Fruit fly (Drosophila melanogaster): ENCODE data around the gene CG12099.
A peak's percentile ranks its signal among the peaks of the same experiment; 100 is the strongest.

Gene CG12099

DNA sequence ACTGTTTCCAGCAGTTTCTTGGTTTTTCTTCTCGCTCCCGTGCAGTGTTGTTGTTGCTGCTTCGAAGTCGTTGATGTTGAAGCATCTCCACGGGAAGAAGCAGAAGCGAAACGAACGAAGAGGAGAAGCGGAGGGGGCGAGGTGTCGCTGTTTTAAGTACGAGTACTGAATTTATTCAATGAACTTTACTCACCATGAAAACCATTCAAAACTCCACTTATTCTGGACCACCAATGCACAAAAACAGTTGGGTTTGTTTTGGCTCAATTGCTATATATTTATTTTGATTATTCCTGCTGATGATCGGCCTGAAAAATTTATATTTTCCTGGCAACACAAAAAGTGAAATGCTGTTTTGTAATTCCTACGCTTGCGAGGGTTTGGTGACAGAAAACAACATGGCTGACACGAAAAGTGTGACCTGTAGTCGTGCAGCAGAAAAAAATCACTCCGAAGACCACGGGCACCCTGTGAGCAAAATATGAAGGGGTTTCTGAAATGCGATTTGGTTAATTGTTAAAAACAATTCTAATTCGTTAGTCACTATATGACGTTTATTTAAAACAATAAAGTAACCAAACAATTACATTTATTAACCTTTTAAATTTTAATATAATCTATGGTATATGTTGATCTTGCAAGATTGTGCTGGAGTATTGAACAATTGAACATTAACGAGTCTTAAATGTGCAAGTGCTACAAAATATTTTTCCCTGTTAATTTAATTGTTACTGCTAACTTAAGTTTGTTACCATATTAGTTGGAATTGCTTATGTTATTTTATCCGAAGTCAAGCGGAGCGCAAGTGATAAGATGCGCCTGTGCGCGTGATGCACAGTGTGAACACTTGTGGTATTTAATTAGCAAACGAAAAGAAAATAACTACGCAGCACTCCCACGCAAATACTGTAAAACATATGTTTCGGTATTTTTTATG, 10.2 kb upstream of the CG12099 start, which contains the start of gene CG7879 (continued):
- TF ChIP-seq CG8478 (optimal IDR thresholded peaks at IDR 0.05) = no peak
- peak; percentile 79 for TF ChIP-seq row (GFP tag; IDR thresholded peaks at IDR 0.05)
- TF ChIP-seq slbo (GFP tag; IDR thresholded peaks at IDR 0.05) = peak; percentile 33
- TF ChIP-seq HLHmδ (GFP tag; optimal IDR thresholded peaks at IDR 0.05) = peak; percentile 38
- no peak for TF ChIP-seq HLH54F (GFP tag; optimal IDR thresholded peaks at IDR 0.05)
- peak; percentile 31 for TF ChIP-seq pum (GFP tag; optimal IDR thresholded peaks at IDR 0.05)
- TF ChIP-seq gfzf (GFP tag; optimal IDR thresholded peaks at IDR 0.05) = peak; percentile 84
- no peak for TF ChIP-seq sens-2 (GFP tag; IDR thresholded peaks at IDR 0.05)
- TF ChIP-seq CG11398 (GFP tag; optimal IDR thresholded peaks at IDR 0.05) = no peak
- TF ChIP-seq D19B (GFP tag; optimal IDR thresholded peaks at IDR 0.05) = no peak
- TF ChIP-seq CG15479 (GFP tag; optimal IDR thresholded peaks at IDR 0.05) = no peak
- no peak for TF ChIP-seq zen2 (GFP tag; IDR thresholded peaks at IDR 0.05; ENCODE audit: partially characterized antibody)
- TF ChIP-seq CG4820 (GFP tag; optimal IDR thresholded peaks at IDR 0.05) = no peak
- no peak for TF ChIP-seq B-H1 (GFP tag; IDR thresholded peaks at IDR 0.05)
- TF ChIP-seq zfh1 (GFP tag; IDR thresholded peaks at IDR 0.05) = no peak
- no peak for TF ChIP-seq repo (GFP tag; optimal IDR thresholded peaks at IDR 0.05)

DNA sequence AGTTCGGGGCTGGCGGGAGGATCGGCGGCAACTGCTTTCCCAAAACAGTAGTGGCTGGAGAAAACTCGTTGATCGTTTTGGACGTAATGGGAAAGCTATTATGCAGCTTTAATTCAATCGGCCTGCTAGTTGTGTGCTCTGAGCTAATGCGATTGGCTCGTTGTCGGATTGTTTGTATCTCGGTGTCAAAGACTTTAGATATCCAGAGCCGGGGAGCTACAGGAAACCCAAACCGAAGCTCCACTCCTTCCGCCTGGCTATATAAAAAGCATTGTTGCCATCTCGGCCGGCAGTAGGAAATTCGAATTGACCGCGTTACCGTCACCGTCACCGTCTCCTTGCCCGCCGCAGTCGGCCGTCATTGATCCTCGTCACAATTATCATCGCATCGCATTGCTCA, 6.8 kb upstream of the CG12099 start, which contains the start of gene CG12003:
CG12003 (plus strand) TSS at position 301 of the 400 bp plus-strand sequence.
- TF ChIP-seq CG11504 (tag; optimal IDR thresholded peaks at IDR 0.05) = no peak
- no peak for TF ChIP-seq Fer2 (tag; optimal IDR thresholded peaks at IDR 0.05)
- no peak for TF ChIP-seq CG14965 (GFP tag; optimal IDR thresholded peaks at IDR 0.05; ENCODE audit: borderline replicate concordance)
- TF ChIP-seq nom (GFP tag; optimal IDR thresholded peaks at IDR 0.05) = no peak
- TF ChIP-seq CG7928 (GFP tag; optimal IDR thresholded peaks at IDR 0.05) = no peak

dm6 chr3L:1553193-1553592, 5.1 kb downstream of the CG12099 start, which contains the start of gene Pcyt2:
TSS of gene Pcyt2 (plus strand) at chr3L:1553493.
- TF ChIP-seq sens (GFP tag) = no peak
- peak; percentile 37 for TF ChIP-seq cwo (GFP tag; optimal IDR thresholded peaks at IDR 0.05)

dm6 chr3L:1550914-1551313, 7.4 kb downstream of the CG12099 start:
- TF ChIP-seq CG1792 (GFP tag; optimal IDR thresholded peaks at IDR 0.05) (no peak), esg (GFP tag; conservative IDR thresholded peaks at IDR 0.05) (no peak), CG8290 (GFP tag; optimal IDR thresholded peaks at IDR 0.05) (no peak), CG8290 (tag; optimal IDR thresholded peaks at IDR 0.05) (no peak), CG6175 (GFP tag; IDR thresholded peaks at IDR 0.05) (no peak), CG14014 (GFP tag; IDR thresholded peaks at IDR 0.05) (no peak), Dbx (GFP tag; IDR thresholded peaks at IDR 0.05) (0 out of 3 replicates have a peak, but pooled peaks have one; percentile 20), CG3847 (GFP tag; IDR thresholded peaks at IDR 0.05) (0 out of 2 replicates have a peak, but pooled peaks have one; percentile 25), CG2129 (GFP tag; IDR thresholded peaks at IDR 0.05; ENCODE audit: partially characterized antibody) (no peak), Doc2 (GFP tag; IDR thresholded peaks at IDR 0.05) (no peak), B-H1 (GFP tag; IDR thresholded peaks at IDR 0.05) (no peak), CG10431 (GFP tag; optimal IDR thresholded peaks at IDR 0.05) (no peak), Poxn (GFP tag; IDR thresholded peaks at IDR 0.05) (no peak), CG10959 (GFP tag; IDR thresholded peaks at IDR 0.05) (no peak), eve (GFP tag; optimal IDR thresholded peaks at IDR 0.05) (no peak), CG12942 (GFP tag; optimal IDR thresholded peaks at IDR 0.05) (no peak), CG13424 (tag; optimal IDR thresholded peaks at IDR 0.05) (no peak), CG16813 (GFP tag; IDR thresholded peaks at IDR 0.05; ENCODE audit: partially characterized antibody) (0 out of 3 replicates have a peak, but pooled peaks have one; percentile 7), CG12659 (GFP tag; optimal IDR thresholded peaks at IDR 0.05) (no peak), Ets65A (GFP tag) (peak; percentile 85), tio (GFP tag; optimal IDR thresholded peaks at IDR 0.05) (no peak), CG2199 (GFP tag; IDR thresholded peaks at IDR 0.05) (no peak), jumu (GFP tag; optimal IDR thresholded peaks at IDR 0.05) (no peak), Drgx (GFP tag; IDR thresholded peaks at IDR 0.05) (no peak)
